Worm (Caenorhabditis elegans): ENCODE results near the gene mbr-1.

ce11 chrX:10679193-10679592 lies 42.7 kb downstream of the mbr-1 start:
- no peak for TF ChIP-seq lin-13 (GFP tag; optimal IDR thresholded peaks at IDR 0.05)
- TF ChIP-seq ztf-11 (tag; optimal IDR thresholded peaks at IDR 0.05), result no peak
- TF ChIP-seq Y48G9A.11 (GFP tag; IDR thresholded peaks at IDR 0.05), result no peak
- no peak for TF ChIP-seq ama-1 (optimal IDR thresholded peaks at IDR 0.05)

All from whole organism, L4 larva.